Fruit fly (Drosophila melanogaster) whole organism, embryonic: ENCODE results near the gene Art8.

Experiments used
- BEAF-32 ChIP-seq: fragments of 200-800 bp; sonication (Bioruptor generic); optimal IDR thresholded peaks from 3 replicates; lab custom pipeline; 2017; ENCODE audit warnings: missing biosample characterization, missing genetic modification characterization, mild to moderate bottlenecking, moderate library complexity, missing genetic modification reagents
- CG10274 ChIP-seq: fragments of 200-800 bp; sonication (Bioruptor generic); optimal IDR thresholded peaks from 3 replicates; lab custom pipeline; 2017; ENCODE audit warnings: missing biosample characterization, mild to moderate bottlenecking, missing genetic modification characterization
- CG12744 ChIP-seq: fragments of 200-800 bp; sonication (Bioruptor generic); optimal IDR thresholded peaks from 2 replicates; lab custom pipeline; 2016; ENCODE audit warnings: missing biosample characterization, missing genetic modification characterization
- CG12769 ChIP-seq: fragments of 200-800 bp; sonication (Bioruptor generic); optimal IDR thresholded peaks from 2 replicates; lab custom pipeline; 2019; ENCODE audit warnings: missing biosample characterization, mild to moderate bottlenecking, missing genetic modification characterization, moderate library complexity
- CG13775 ChIP-seq: fragments of 200-800 bp; sonication (Bioruptor generic); optimal IDR thresholded peaks from 3 replicates; lab custom pipeline; 2017; ENCODE audit warnings: missing biosample characterization, mild to moderate bottlenecking, missing genetic modification characterization
- CG14860 ChIP-seq: fragments of 200-800 bp; sonication (Bioruptor generic); IDR thresholded peaks from 3 replicates; pipeline ENCODE4 v1.3.6; 2022; ENCODE audit warnings: missing biosample characterization, missing genetic modification characterization; ENCODE audit not compliant: partially characterized antibody
- CG1529 ChIP-seq: fragments of 200-800 bp; sonication (Bioruptor generic); optimal IDR thresholded peaks from 3 replicates; lab custom pipeline; 2018; ENCODE audit warnings: missing biosample characterization, missing genetic modification characterization
- CG1832 ChIP-seq: fragments of 200-800 bp; sonication (Bioruptor generic); optimal IDR thresholded peaks from 2 replicates; lab custom pipeline; 2017; ENCODE audit warnings: missing biosample characterization, mild to moderate bottlenecking, missing genetic modification characterization, inconsistent platforms
- CG18764 ChIP-seq: fragments of 200-800 bp; sonication (Bioruptor generic); optimal IDR thresholded peaks from 3 replicates; lab custom pipeline; 2016; ENCODE audit warnings: missing biosample characterization, missing genetic modification characterization
- CG3163 ChIP-seq: fragments of 200-800 bp; sonication (Bioruptor generic); optimal IDR thresholded peaks from 3 replicates; lab custom pipeline; 2016; ENCODE audit warnings: missing biosample characterization, missing genetic modification characterization
- CG32772 ChIP-seq: fragments of 200-800 bp; sonication (Bioruptor generic); IDR thresholded peaks from 2 replicates; pipeline ENCODE4 v1.3.6; 2022; ENCODE audit warnings: missing biosample characterization, missing genetic modification characterization
- CG3281 ChIP-seq: fragments of 200-800 bp; sonication (Bioruptor generic); optimal IDR thresholded peaks from 3 replicates; lab custom pipeline; 2017; ENCODE audit warnings: missing biosample characterization, mild to moderate bottlenecking, missing genetic modification characterization
- CG4360 ChIP-seq: fragments of 200-800 bp; sonication (Bioruptor generic); IDR thresholded peaks from 2 replicates; pipeline ENCODE4 v1.3.6; 2022; ENCODE audit warnings: missing biosample characterization, missing genetic modification characterization
- CG5245 ChIP-seq: fragments of 200-800 bp; sonication (Bioruptor generic); optimal IDR thresholded peaks from 3 replicates; lab custom pipeline; 2016; ENCODE audit warnings: missing biosample characterization, missing genetic modification characterization
- CTCF ChIP-seq: fragments of 200-800 bp; sonication (Bioruptor generic); optimal IDR thresholded peaks from 2 replicates; lab custom pipeline; 2017; ENCODE audit warnings: missing biosample characterization, mild to moderate bottlenecking, missing genetic modification characterization, moderate library complexity
- Dfd ChIP-seq, 2 experiments: fragments of >200 bp; optimal IDR thresholded peaks; 2 replicates each; lab custom pipeline; 2017; ENCODE audit warnings: missing biosample characterization in 2 of 2, missing genetic modification characterization in 2 of 2
- Dip2 ChIP-seq: fragments of 200-800 bp; sonication (Bioruptor generic); IDR thresholded peaks from 2 replicates; pipeline ENCODE4 v1.3.6; 2022; ENCODE audit warnings: missing biosample characterization, missing genetic modification characterization
- Doc2 ChIP-seq: fragments of 200-800 bp; sonication (Bioruptor generic); IDR thresholded peaks from 2 replicates; pipeline ENCODE4 v1.3.6; 2022; ENCODE audit warnings: missing biosample characterization, missing genetic modification characterization
- ERR ChIP-seq: fragments of 200-800 bp; sonication (Bioruptor generic); optimal IDR thresholded peaks from 2 replicates; lab custom pipeline; 2016; ENCODE audit warnings: missing biosample characterization, missing genetic modification characterization
- Gug ChIP-seq: fragments of 200-800 bp; sonication (Bioruptor generic); IDR thresholded peaks from 4 replicates; pipeline ENCODE4 v1.3.6; 2022; ENCODE audit warnings: missing biosample characterization, missing genetic modification characterization
- HLHmδ ChIP-seq: fragments of 200-800 bp; sonication (Bioruptor generic); optimal IDR thresholded peaks from 2 replicates; lab custom pipeline; 2018; ENCODE audit warnings: missing biosample characterization, mild to moderate bottlenecking, missing genetic modification characterization, moderate library complexity
- Hr78 ChIP-seq, 2 experiments: fragments of 200-800 bp in 1 of 2; fragments of >200 bp in 1 of 2; sonication (Bioruptor generic) in 1 of 2; optimal IDR thresholded peaks; 2 replicates each; lab custom pipeline; 2017 to 2019; ENCODE audit warnings: missing biosample characterization in 2 of 2, missing genetic modification characterization in 2 of 2, mild to moderate bottlenecking in 1 of 2, moderate library complexity in 1 of 2
- Med ChIP-seq: fragments of 200-800 bp; sonication (Bioruptor generic); peaks from one replicate; lab custom pipeline; 2016; ENCODE audit warnings: missing biosample characterization, missing genetic modification characterization, mild to moderate bottlenecking, inconsistent platforms, moderate library complexity
- Myb ChIP-seq: fragments of 200-800 bp; sonication (Bioruptor generic); optimal IDR thresholded peaks from 2 replicates; lab custom pipeline; 2016; ENCODE audit warnings: missing biosample characterization, missing genetic modification characterization
- Poxn ChIP-seq: fragments of 200-800 bp; sonication (Bioruptor generic); IDR thresholded peaks from 2 replicates; pipeline ENCODE4 v1.3.6; 2022; ENCODE audit warnings: missing biosample characterization, missing genetic modification characterization
- Sry-δ ChIP-seq: fragments of 200-800 bp; sonication (Bioruptor generic); optimal IDR thresholded peaks from 2 replicates; lab custom pipeline; 2016; ENCODE audit warnings: missing biosample characterization, missing genetic modification characterization
- Stat92E ChIP-seq, 3 experiments: fragments of >200 bp in 2 of 3; fragments of 200-800 bp in 1 of 3; sonication (Bioruptor generic) in 1 of 3; optimal IDR thresholded peaks; 2 replicates each; lab custom pipeline; 2017 to 2019; ENCODE audit warnings: missing biosample characterization in 3 of 3, missing genetic modification characterization in 3 of 3, mild to moderate bottlenecking in 1 of 3, moderate library complexity in 1 of 3
- al ChIP-seq: fragments of 200-800 bp; sonication (Bioruptor generic); IDR thresholded peaks from 2 replicates; pipeline ENCODE4 v1.3.6; 2022; ENCODE audit warnings: missing biosample characterization, missing genetic modification characterization
- ara ChIP-seq: fragments of 200-800 bp; sonication (Bioruptor generic); IDR thresholded peaks from 2 replicates; pipeline ENCODE4 v1.3.6; 2022; ENCODE audit warnings: missing biosample characterization, missing genetic modification characterization
- bab2 ChIP-seq: fragments of 200-800 bp; sonication (Bioruptor generic); optimal IDR thresholded peaks from 2 replicates; lab custom pipeline; 2016; ENCODE audit warnings: missing biosample characterization, missing genetic modification characterization
- crol ChIP-seq: fragments of 200-800 bp; sonication (Bioruptor generic); IDR thresholded peaks from 2 replicates; pipeline ENCODE4 v1.3.6; 2022; ENCODE audit warnings: missing biosample characterization, missing genetic modification characterization
- dmrt99B ChIP-seq: fragments of 200-800 bp; sonication (Bioruptor generic); optimal IDR thresholded peaks from 2 replicates; lab custom pipeline; 2018; ENCODE audit warnings: missing biosample characterization, mild to moderate bottlenecking, missing genetic modification characterization, moderate library complexity
- emc ChIP-seq: fragments of 200-800 bp; sonication (Bioruptor generic); optimal IDR thresholded peaks from 2 replicates; lab custom pipeline; 2016; ENCODE audit warnings: missing biosample characterization, missing genetic modification characterization
- eve ChIP-seq, 2 experiments: fragments of >200 bp; optimal IDR thresholded peaks; 2 replicates each; lab custom pipeline; 2017; ENCODE audit warnings: missing biosample characterization in 2 of 2, missing genetic modification characterization in 2 of 2
- ftz-f1 ChIP-seq: fragments of 200-800 bp; sonication (Bioruptor generic); optimal IDR thresholded peaks from 2 replicates; lab custom pipeline; 2016; ENCODE audit warnings: missing biosample characterization, missing genetic modification characterization
- gem ChIP-seq: fragments of 200-800 bp; sonication (Bioruptor generic); optimal IDR thresholded peaks from 2 replicates; lab custom pipeline; 2019; ENCODE audit warnings: missing biosample characterization, mild to moderate bottlenecking, missing genetic modification characterization, moderate library complexity
- gt ChIP-seq: fragments of 200-800 bp; sonication (Bioruptor generic); IDR thresholded peaks from 2 replicates; pipeline ENCODE4 v1.3.6; 2022; ENCODE audit warnings: missing biosample characterization, missing genetic modification characterization
- her ChIP-seq: fragments of 200-800 bp; sonication (Bioruptor generic); optimal IDR thresholded peaks from 2 replicates; lab custom pipeline; 2016; ENCODE audit warnings: missing biosample characterization, missing genetic modification characterization
- kni ChIP-seq: fragments of 200-800 bp; sonication (Bioruptor generic); optimal IDR thresholded peaks from 3 replicates; lab custom pipeline; 2017; ENCODE audit warnings: mild to moderate bottlenecking, missing biosample characterization, missing genetic modification reagents, missing genetic modification characterization
- lab ChIP-seq: fragments of 200-800 bp; sonication (Bioruptor generic); optimal IDR thresholded peaks from 3 replicates; lab custom pipeline; 2017; ENCODE audit warnings: missing biosample characterization, missing genetic modification characterization, mild to moderate bottlenecking, moderate library complexity, missing genetic modification reagents
- row ChIP-seq: fragments of 200-800 bp; sonication (Bioruptor generic); IDR thresholded peaks from 3 replicates; pipeline ENCODE4 v1.3.6; 2022; ENCODE audit warnings: missing biosample characterization, missing genetic modification characterization
- sd ChIP-seq: fragments of 200-800 bp; sonication (Bioruptor generic); optimal IDR thresholded peaks from 3 replicates; lab custom pipeline; 2018; ENCODE audit warnings: missing biosample characterization, mild to moderate bottlenecking, missing genetic modification characterization, moderate library complexity
- stc ChIP-seq: fragments of 200-800 bp; sonication (Bioruptor generic); IDR thresholded peaks from 2 replicates; pipeline ENCODE4 v1.3.6; 2022; ENCODE audit warnings: missing biosample characterization, missing genetic modification characterization
- tgo ChIP-seq: fragments of 200-800 bp; sonication (Bioruptor generic); IDR thresholded peaks from 3 replicates; pipeline ENCODE4 v1.3.6; 2022; ENCODE audit warnings: missing biosample characterization, missing genetic modification characterization
- vnd ChIP-seq: fragments of 200-800 bp; sonication (Bioruptor generic); IDR thresholded peaks from 3 replicates; pipeline ENCODE4 v1.3.6; 2022; ENCODE audit warnings: missing biosample characterization, missing genetic modification characterization; ENCODE audit not compliant: partially characterized antibody
- vvl ChIP-seq: fragments of 200-800 bp; sonication (Bioruptor generic); IDR thresholded peaks from 2 replicates; pipeline ENCODE4 v1.3.6; 2022; ENCODE audit warnings: missing biosample characterization, missing genetic modification characterization
- wdn ChIP-seq: fragments of 200-800 bp; sonication (Bioruptor generic); IDR thresholded peaks from 2 replicates; pipeline ENCODE4 v1.3.6; 2022; ENCODE audit warnings: missing biosample characterization, missing genetic modification characterization
- wek ChIP-seq: fragments of 200-800 bp; sonication (Bioruptor generic); optimal IDR thresholded peaks from 3 replicates; lab custom pipeline; 2018; ENCODE audit warnings: missing biosample characterization, mild to moderate bottlenecking, missing genetic modification characterization, moderate library complexity

Gene Art8

DNA sequence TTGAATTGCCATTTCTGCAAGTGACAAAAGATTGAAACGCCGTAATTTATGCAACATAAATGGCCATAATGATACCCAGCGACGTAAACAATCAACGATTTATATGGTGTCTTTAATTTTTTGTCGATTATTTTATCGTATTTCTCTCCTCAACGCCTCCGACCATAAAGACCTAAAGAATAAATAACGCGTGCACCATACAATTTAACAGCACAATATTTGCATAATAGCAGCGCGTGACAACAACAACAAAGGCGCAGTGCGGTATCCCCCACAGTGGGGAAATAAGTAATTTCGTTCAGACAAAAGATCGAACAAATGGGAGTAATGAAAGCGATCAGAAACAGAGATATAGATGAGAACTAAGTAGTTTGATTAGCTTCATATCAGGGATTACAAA is 35.2 kb upstream of the Art8 start:
- TF ChIP-seq eve (GFP tag; optimal IDR thresholded peaks at IDR 0.05; lab: Kevin White, UChicago): peak in 1 of 2 experiments; percentile 1
- 0 out of 2 replicates have a peak, but pooled peaks have one; percentile 7 for TF ChIP-seq vvl (GFP tag; lab: Robert Waterston, UW)
- no peak for TF ChIP-seq ftz-f1 (GFP tag; lab: Kevin White, UChicago)
- no peak for TF ChIP-seq tgo
- no peak for TF ChIP-seq bab2 (GFP tag; lab: Kevin White, UChicago)
- TF ChIP-seq Dfd (GFP tag; optimal IDR thresholded peaks at IDR 0.05; lab: Kevin White, UChicago): no peak
- TF ChIP-seq row (GFP tag; lab: Robert Waterston, UW): no peak
- TF ChIP-seq emc (GFP tag; lab: Kevin White, UChicago): no peak
- TF ChIP-seq CG3281: no peak
- no peak for TF ChIP-seq wek (GFP tag; lab: Kevin White, UChicago)
- no peak for TF ChIP-seq lab (GFP tag; lab: Kevin White, UChicago)
- TF ChIP-seq wdn: no peak
- no peak for TF ChIP-seq crol
- peak; percentile 37; the same call in 1 of the 2 replicates for TF ChIP-seq CG4360 (GFP tag; lab: Robert Waterston, UW)
- TF ChIP-seq, all 482 proteins: peak for 3

DNA sequence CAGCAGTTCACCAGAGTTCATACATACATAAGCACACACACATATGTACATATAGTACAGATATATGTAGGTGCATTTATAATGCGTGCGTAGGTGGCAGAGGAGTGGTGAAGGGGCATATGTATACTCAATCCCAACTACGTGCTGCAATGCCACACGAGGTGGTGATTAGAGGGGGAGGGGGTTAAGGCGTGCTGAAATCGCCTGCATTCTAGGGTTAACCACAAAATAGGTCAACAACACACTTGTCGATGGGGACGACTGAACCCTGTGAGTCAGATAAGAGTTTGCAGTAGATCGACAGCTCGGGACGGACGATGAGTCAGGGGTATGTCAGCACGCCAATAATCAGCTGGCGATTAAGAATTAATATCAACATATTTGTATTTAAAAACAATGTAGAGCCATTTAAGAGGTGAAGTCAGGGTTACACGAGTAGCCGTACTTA is 34.6 kb upstream of the Art8 start:
- TF ChIP-seq Sry-δ: no peak
- peak; percentile 38 for TF ChIP-seq sd (tag; lab: Kevin White, UChicago)
- peak; percentile 26 for TF ChIP-seq kni (GFP tag; lab: Kevin White, UChicago)
- no peak for TF ChIP-seq Doc2 (GFP tag; lab: Robert Waterston, UW)
- peak in 1 of 2 experiments; percentile 96 for TF ChIP-seq Hr78 (GFP tag; optimal IDR thresholded peaks at IDR 0.05; lab: Kevin White, UChicago)
- TF ChIP-seq CG18764 (GFP tag; lab: Kevin White, UChicago): no peak
- no peak for TF ChIP-seq CG14860 (GFP tag; lab: Robert Waterston, UW)
- no peak for TF ChIP-seq stc (GFP tag; lab: Robert Waterston, UW)
- peak; percentile 79 for TF ChIP-seq crol
- TF ChIP-seq CG12769 (tag; lab: Kevin White, UChicago): peak; percentile 11
- TF ChIP-seq ERR (GFP tag; lab: Kevin White, UChicago): no peak
- peak; percentile 35 for TF ChIP-seq CG3163 (GFP tag; lab: Kevin White, UChicago)
- TF ChIP-seq CG32772 (GFP tag; lab: Robert Waterston, UW): no peak
- TF ChIP-seq CTCF (GFP tag; lab: Kevin White, UChicago): no peak
- no peak for TF ChIP-seq Stat92E (GFP tag; optimal IDR thresholded peaks at IDR 0.05; lab: Kevin White, UChicago)
- no peak for TF ChIP-seq dmrt99B (tag; lab: Kevin White, UChicago)
- TF ChIP-seq HLHmδ (GFP tag; lab: Kevin White, UChicago): peak; percentile 6
- no peak for TF ChIP-seq BEAF-32 (GFP tag; lab: Kevin White, UChicago)
- TF ChIP-seq lab (GFP tag; lab: Kevin White, UChicago): no peak
- TF ChIP-seq al: no peak
- TF ChIP-seq vnd (GFP tag; lab: Robert Waterston, UW): no peak

DNA sequence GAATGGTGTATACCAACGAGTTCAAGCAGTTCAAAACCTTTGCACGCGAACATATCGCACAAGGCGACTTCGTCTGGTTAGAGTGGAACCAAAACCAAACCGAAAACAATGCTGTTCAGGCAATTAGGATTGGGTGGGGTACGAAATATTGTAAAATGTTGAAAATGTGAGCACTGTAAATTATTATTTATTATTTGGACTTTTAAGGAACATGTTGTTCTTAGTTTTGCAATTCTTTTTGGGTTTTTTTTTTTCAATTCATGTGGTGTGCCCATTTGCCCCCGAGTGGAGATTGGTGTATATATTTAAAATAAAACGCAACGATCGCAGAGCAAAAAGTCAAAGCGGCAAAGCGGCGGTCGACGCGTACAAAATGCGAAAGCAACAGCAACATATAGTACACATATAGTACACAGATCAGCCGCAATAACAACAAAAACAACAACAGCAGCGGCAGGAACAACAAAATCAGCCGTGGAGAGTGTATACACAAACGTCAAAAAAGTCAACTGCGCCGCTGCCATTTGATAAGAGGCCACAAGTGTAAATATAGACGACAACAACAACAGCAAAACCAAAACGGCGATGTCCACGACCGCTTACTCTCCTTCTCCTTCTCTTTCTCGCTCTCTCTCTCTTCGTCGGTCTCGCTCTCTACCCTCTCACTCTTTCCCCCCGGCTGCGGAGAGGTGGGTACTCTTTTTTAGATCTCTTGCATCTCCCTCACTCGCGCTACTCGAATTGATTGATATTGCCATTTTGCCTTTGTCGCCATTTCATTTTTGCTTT is 34.0 kb upstream of the Art8 start:
- peak; percentile 19 for TF ChIP-seq CG13775 (GFP tag; lab: Kevin White, UChicago)
- TF ChIP-seq ara (GFP tag; lab: Robert Waterston, UW): no peak
- TF ChIP-seq her (GFP tag; lab: Kevin White, UChicago): no peak
- TF ChIP-seq vvl (GFP tag; lab: Robert Waterston, UW): no peak
- peak; percentile 44 for TF ChIP-seq gem (tag; lab: Kevin White, UChicago)
- TF ChIP-seq gt: no peak
- peak; percentile 78 for TF ChIP-seq Med (GFP tag; lab: Kevin White, UChicago)
- TF ChIP-seq Myb (GFP tag; lab: Kevin White, UChicago): no peak
- TF ChIP-seq Dip2 (GFP tag; lab: Robert Waterston, UW): no peak
- TF ChIP-seq CG1529 (GFP tag; lab: Kevin White, UChicago): peak; percentile 67
- peak; percentile 23 for TF ChIP-seq CG10274
- no peak; the same call in 3 of the 4 replicates for TF ChIP-seq Gug (GFP tag; lab: Robert Waterston, UW)
- TF ChIP-seq Poxn: no peak
- peak; percentile 77 for TF ChIP-seq CG1832 (GFP tag; lab: Kevin White, UChicago)
- TF ChIP-seq CG12744 (GFP tag; lab: Kevin White, UChicago): peak; percentile 1
- TF ChIP-seq CG5245 (GFP tag; lab: Kevin White, UChicago): no peak
